Fruit fly (Drosophila melanogaster) whole organism, embryonic: Measurements from ENCODE around the gene CG43954.

ENCODE experiments used
- Atf-2 ChIP-seq: fragments of 200-800 bp; sonication (Bioruptor generic); optimal IDR thresholded peaks from 2 replicates; lab custom pipeline; 2016; ENCODE audit warnings: missing biosample characterization, missing genetic modification characterization
- B-H1 ChIP-seq: fragments of 200-800 bp; sonication (Bioruptor generic); IDR thresholded peaks from 3 replicates; pipeline ENCODE4 v1.3.6; 2022; ENCODE audit warnings: missing biosample characterization, missing genetic modification characterization
- Bdp1 ChIP-seq: fragments of 200-800 bp; sonication (Bioruptor generic); optimal IDR thresholded peaks from 3 replicates; lab custom pipeline; 2016; ENCODE audit warnings: missing biosample characterization, missing genetic modification characterization
- CG10147 ChIP-seq: fragments of 200-800 bp; sonication (Bioruptor generic); optimal IDR thresholded peaks from 2 replicates; lab custom pipeline; 2019; ENCODE audit warnings: missing biosample characterization, mild to moderate bottlenecking, missing genetic modification characterization, moderate library complexity
- CG10267 ChIP-seq: fragments of 200-800 bp; sonication (Bioruptor generic); optimal IDR thresholded peaks from 2 replicates; lab custom pipeline; 2018; ENCODE audit warnings: missing biosample characterization, mild to moderate bottlenecking, missing genetic modification characterization, moderate library complexity
- CG10431 ChIP-seq: fragments of 200-800 bp; sonication (Bioruptor generic); optimal IDR thresholded peaks from 3 replicates; lab custom pipeline; 2018; ENCODE audit warnings: missing biosample characterization, mild to moderate bottlenecking, missing genetic modification characterization
- CG10543 ChIP-seq: fragments of 200-800 bp; sonication (Bioruptor generic); optimal IDR thresholded peaks from 3 replicates; lab custom pipeline; 2017; ENCODE audit warnings: missing biosample characterization, mild to moderate bottlenecking, missing genetic modification characterization, moderate library complexity
- CG10565 ChIP-seq: fragments of 200-800 bp; sonication (Bioruptor generic); optimal IDR thresholded peaks from 3 replicates; lab custom pipeline; 2016; ENCODE audit warnings: missing biosample characterization, mild to moderate bottlenecking, missing genetic modification characterization
- CG12769 ChIP-seq: fragments of 200-800 bp; sonication (Bioruptor generic); optimal IDR thresholded peaks from 2 replicates; lab custom pipeline; 2019; ENCODE audit warnings: missing biosample characterization, mild to moderate bottlenecking, missing genetic modification characterization, moderate library complexity
- CG13424 ChIP-seq: fragments of 200-800 bp; sonication (Bioruptor generic); optimal IDR thresholded peaks from 2 replicates; lab custom pipeline; 2019; ENCODE audit warnings: missing biosample characterization, mild to moderate bottlenecking, missing genetic modification characterization, moderate library complexity
- CG17359 ChIP-seq: fragments of 200-800 bp; sonication (Bioruptor generic); optimal IDR thresholded peaks from 3 replicates; lab custom pipeline; 2018; ENCODE audit warnings: missing biosample characterization, mild to moderate bottlenecking, missing genetic modification characterization, moderate library complexity
- CG1792 ChIP-seq: fragments of 200-800 bp; sonication (Bioruptor generic); optimal IDR thresholded peaks from 2 replicates; lab custom pipeline; 2016; ENCODE audit warnings: missing biosample characterization, missing genetic modification characterization
- CG18764 ChIP-seq: fragments of 200-800 bp; sonication (Bioruptor generic); optimal IDR thresholded peaks from 3 replicates; lab custom pipeline; 2016; ENCODE audit warnings: missing biosample characterization, missing genetic modification characterization
- CG2712 ChIP-seq: fragments of 200-800 bp; optimal IDR thresholded peaks from 3 replicates; lab custom pipeline; 2019; ENCODE audit warnings: missing biosample characterization, mild to moderate bottlenecking, missing genetic modification characterization, moderate library complexity
- CG2875 ChIP-seq: fragments of 200-800 bp; sonication (Bioruptor generic); optimal IDR thresholded peaks from 2 replicates; lab custom pipeline; 2017; ENCODE audit warnings: missing biosample characterization, mild to moderate bottlenecking, missing genetic modification characterization, missing genetic modification reagents
- CG31365 ChIP-seq: fragments of 200-800 bp; sonication (Bioruptor generic); optimal IDR thresholded peaks from 2 replicates; lab custom pipeline; 2018; ENCODE audit warnings: missing biosample characterization, mild to moderate bottlenecking, missing genetic modification characterization
- CG4424 ChIP-seq: fragments of 200-800 bp; sonication (Bioruptor generic); optimal IDR thresholded peaks from 3 replicates; lab custom pipeline; 2016; ENCODE audit warnings: missing biosample characterization, missing genetic modification characterization
- CG4617 ChIP-seq: fragments of 200-800 bp; sonication (Bioruptor generic); optimal IDR thresholded peaks from 3 replicates; lab custom pipeline; 2016; ENCODE audit warnings: missing biosample characterization, missing genetic modification characterization, borderline replicate concordance
- CG5180 ChIP-seq: fragments of 200-800 bp; sonication (Bioruptor generic); optimal IDR thresholded peaks from 3 replicates; lab custom pipeline; 2017; ENCODE audit warnings: missing biosample characterization, missing genetic modification characterization, mild to moderate bottlenecking, moderate library complexity, missing genetic modification reagents
- CG5953 ChIP-seq: fragments of 200-800 bp; sonication (Bioruptor generic); IDR thresholded peaks from 2 replicates; pipeline ENCODE4 v1.3.6; 2022; ENCODE audit warnings: missing biosample characterization, missing genetic modification characterization
- CG6683 ChIP-seq: fragments of 200-800 bp; sonication (Bioruptor generic); optimal IDR thresholded peaks from 2 replicates; lab custom pipeline; 2017; ENCODE audit warnings: missing biosample characterization, mild to moderate bottlenecking, missing genetic modification characterization, missing genetic modification reagents
- CG7271 ChIP-seq: fragments of 200-800 bp; sonication (Bioruptor generic); optimal IDR thresholded peaks from 2 replicates; lab custom pipeline; 2018; ENCODE audit warnings: missing biosample characterization, mild to moderate bottlenecking, missing genetic modification characterization, moderate library complexity
- CG7839 ChIP-seq: fragments of 200-800 bp; sonication (Bioruptor generic); optimal IDR thresholded peaks from 3 replicates; lab custom pipeline; 2018; ENCODE audit warnings: missing biosample characterization, mild to moderate bottlenecking, missing genetic modification characterization, moderate library complexity
- CG8944 ChIP-seq: fragments of 200-800 bp; sonication (Bioruptor generic); optimal IDR thresholded peaks from 3 replicates; lab custom pipeline; 2016; ENCODE audit warnings: missing biosample characterization, missing genetic modification characterization
- D ChIP-seq, 2 experiments: fragments of 200-800 bp in 1 of 2; fragments of >200 bp in 1 of 2; sonication (Bioruptor generic) in 1 of 2; optimal IDR thresholded peaks; 2 replicates in 1 of 2; 3 replicates in 1 of 2; lab custom pipeline; 2017; ENCODE audit warnings: mild to moderate bottlenecking in 1 of 2, missing biosample characterization in 1 of 2, missing genetic modification characterization in 1 of 2, missing genetic modification reagents in 1 of 2
- D19A ChIP-seq: fragments of 200-800 bp; optimal IDR thresholded peaks from 3 replicates; lab custom pipeline; 2019; ENCODE audit warnings: missing biosample characterization, mild to moderate bottlenecking, missing genetic modification characterization, moderate library complexity
- Eip74EF ChIP-seq, 2 experiments: fragments of 200-800 bp in 1 of 2; fragments of >200 bp in 1 of 2; sonication (Bioruptor generic) in 1 of 2; optimal IDR thresholded peaks; 2 replicates each; lab custom pipeline; 2017 to 2019; ENCODE audit warnings: missing biosample characterization in 2 of 2, missing genetic modification characterization in 2 of 2, mild to moderate bottlenecking in 1 of 2, moderate library complexity in 1 of 2
- Ets97D ChIP-seq: fragments of 200-800 bp; sonication (Bioruptor generic); optimal IDR thresholded peaks from 3 replicates; lab custom pipeline; 2016; ENCODE audit warnings: missing biosample characterization, missing genetic modification characterization
- HmgZ ChIP-seq: fragments of 200-800 bp; sonication (Bioruptor generic); optimal IDR thresholded peaks from 2 replicates; lab custom pipeline; 2018; ENCODE audit warnings: missing biosample characterization, mild to moderate bottlenecking, missing genetic modification characterization
- Ptx1 ChIP-seq: fragments of 200-800 bp; sonication (Bioruptor generic); IDR thresholded peaks from 2 replicates; pipeline ENCODE4 v1.3.6; 2022; ENCODE audit warnings: missing biosample characterization, missing genetic modification characterization
- Side ChIP-seq: fragments of 200-800 bp; sonication (Bioruptor generic); optimal IDR thresholded peaks from 2 replicates; lab custom pipeline; 2016; ENCODE audit warnings: missing biosample characterization, missing genetic modification characterization
- Tbp ChIP-seq: fragments of >200 bp; optimal IDR thresholded peaks from 2 replicates; lab custom pipeline; 2018; ENCODE audit warnings: missing biosample characterization, missing genetic modification characterization
- Trl ChIP-seq, 3 experiments: fragments of >200 bp in 2 of 3; fragments of 200-800 bp in 1 of 3; sonication (Bioruptor generic) in 1 of 3; optimal IDR thresholded peaks; 2 replicates in 1 of 3; 3 replicates in 2 of 3; lab custom pipeline; 2016 to 2017; ENCODE audit warnings: missing biosample characterization in 1 of 3, missing genetic modification characterization in 1 of 3
- bab2 ChIP-seq: fragments of 200-800 bp; sonication (Bioruptor generic); optimal IDR thresholded peaks from 2 replicates; lab custom pipeline; 2016; ENCODE audit warnings: missing biosample characterization, missing genetic modification characterization
- bsh ChIP-seq, 2 experiments: fragments of 200-800 bp; sonication (Bioruptor generic); optimal IDR thresholded peaks; 2 replicates each; lab custom pipeline; 2017 to 2018; ENCODE audit warnings: mild to moderate bottlenecking in 2 of 2, missing biosample characterization in 2 of 2, missing genetic modification characterization in 2 of 2, moderate library complexity in 1 of 2
- crol ChIP-seq: fragments of 200-800 bp; sonication (Bioruptor generic); IDR thresholded peaks from 2 replicates; pipeline ENCODE4 v1.3.6; 2022; ENCODE audit warnings: missing biosample characterization, missing genetic modification characterization
- crp ChIP-seq, 2 experiments: fragments of 200-800 bp; sonication (Bioruptor generic); optimal IDR thresholded peaks; 2 replicates in 1 of 2; 3 replicates in 1 of 2; lab custom pipeline; 2017; ENCODE audit warnings: missing biosample characterization in 2 of 2, missing genetic modification characterization in 2 of 2, mild to moderate bottlenecking in 1 of 2, moderate library complexity in 1 of 2
- en ChIP-seq: fragments of 200-800 bp; sonication (Bioruptor generic); optimal IDR thresholded peaks from 2 replicates; lab custom pipeline; 2016; ENCODE audit warnings: missing biosample characterization, missing genetic modification characterization
- gce ChIP-seq: fragments of 200-800 bp; sonication (Bioruptor generic); IDR thresholded peaks from 3 replicates; pipeline ENCODE4 v1.3.6; 2022; ENCODE audit warnings: missing biosample characterization, missing genetic modification characterization
- ham ChIP-seq: fragments of 200-800 bp; sonication (Bioruptor generic); IDR thresholded peaks from 2 replicates; pipeline ENCODE4 v1.3.6; 2022; ENCODE audit warnings: missing biosample characterization, missing genetic modification characterization
- hbn ChIP-seq: fragments of 200-800 bp; sonication (Bioruptor generic); IDR thresholded peaks from 2 replicates; pipeline ENCODE4 v1.3.6; 2022; ENCODE audit warnings: missing biosample characterization, missing genetic modification characterization; ENCODE audit not compliant: partially characterized antibody
- lmd ChIP-seq: fragments of 200-800 bp; sonication (Bioruptor generic); IDR thresholded peaks from 2 replicates; pipeline ENCODE4 v1.3.6; 2022; ENCODE audit warnings: missing biosample characterization, missing genetic modification characterization
- p53 ChIP-seq: fragments of 200-800 bp; sonication (Bioruptor generic); optimal IDR thresholded peaks from 2 replicates; lab custom pipeline; 2016; ENCODE audit warnings: missing biosample characterization, missing genetic modification characterization
- shn ChIP-seq: fragments of 200-800 bp; sonication (Bioruptor generic); optimal IDR thresholded peaks from 3 replicates; lab custom pipeline; 2016; ENCODE audit warnings: missing biosample characterization, missing genetic modification characterization
- sima ChIP-seq: fragments of 200-800 bp; sonication (Bioruptor generic); optimal IDR thresholded peaks from 2 replicates; lab custom pipeline; 2016; ENCODE audit warnings: missing biosample characterization, missing genetic modification characterization
- slou ChIP-seq: fragments of 200-800 bp; sonication (Bioruptor generic); optimal IDR thresholded peaks from 3 replicates; lab custom pipeline; 2016; ENCODE audit warnings: missing biosample characterization, missing genetic modification characterization
- so ChIP-seq: fragments of 200-800 bp; sonication (Bioruptor generic); IDR thresholded peaks from 3 replicates; pipeline ENCODE4 v1.3.6; 2022; ENCODE audit warnings: missing biosample characterization, missing genetic modification characterization
- trh ChIP-seq: fragments of 200-800 bp; sonication (Bioruptor generic); optimal IDR thresholded peaks from 2 replicates; lab custom pipeline; 2016; ENCODE audit warnings: missing biosample characterization, missing genetic modification characterization

The CG43954 gene

dm6 chr3L:16710258-16711020 lies 1.0 kb downstream of the CG43954 start:
- TF ChIP-seq CG2875 (GFP tag; lab: Kevin White, UChicago) = no peak
- TF ChIP-seq HmgZ (tag; lab: Kevin White, UChicago) = no peak
- TF ChIP-seq en (GFP tag; lab: Kevin White, UChicago) = no peak
- no peak for TF ChIP-seq CG1792 (GFP tag; lab: Kevin White, UChicago)
- peak; percentile 28 for TF ChIP-seq CG6683 (GFP tag; lab: Kevin White, UChicago)
- peak; percentile 7 for TF ChIP-seq trh (GFP tag; lab: Kevin White, UChicago)
- no peak for TF ChIP-seq crol (GFP tag; lab: Robert Waterston, UW)
- TF ChIP-seq Trl (optimal IDR thresholded peaks at IDR 0.05; lab: Kevin White, UChicago) = no peak
- no peak for TF ChIP-seq Trl (GFP tag; optimal IDR thresholded peaks at IDR 0.05; lab: Kevin White, UChicago)
- TF ChIP-seq ham (GFP tag; lab: Robert Waterston, UW) = no peak
- TF ChIP-seq CG10565 (GFP tag; lab: Kevin White, UChicago) = no peak
- TF ChIP-seq slou = no peak
- peak; percentile 66 for TF ChIP-seq CG7839
- TF ChIP-seq Ptx1 = peak; percentile 72
- no peak for TF ChIP-seq gce
- TF ChIP-seq CG5180 = no peak
- no peak for TF ChIP-seq CG10431
- TF ChIP-seq bsh (GFP tag; optimal IDR thresholded peaks at IDR 0.05; lab: Kevin White, UChicago) = peak in 1 of 2 experiments; percentile 20
- TF ChIP-seq CG10147 (GFP tag; lab: Kevin White, UChicago) = peak; percentile 46
- TF ChIP-seq Bdp1 (GFP tag; lab: Kevin White, UChicago) = no peak
- TF ChIP-seq Tbp (GFP tag; lab: Kevin White, UChicago) = no peak
- TF ChIP-seq Ets97D (GFP tag; lab: Kevin White, UChicago) = no peak
- TF ChIP-seq B-H1 (GFP tag; lab: Robert Waterston, UW) = no peak; the same call in 2 of the 3 replicates
- no peak for TF ChIP-seq sima (GFP tag; lab: Kevin White, UChicago)
- TF ChIP-seq so (GFP tag; lab: Robert Waterston, UW) = 0 out of 3 replicates have a peak, but pooled peaks have one; percentile 39
- no peak for TF ChIP-seq Side (GFP tag; lab: Kevin White, UChicago)
- TF ChIP-seq D (optimal IDR thresholded peaks at IDR 0.05; lab: Kevin White, UChicago) = no peak
- peak; percentile 26 for TF ChIP-seq D (GFP tag; optimal IDR thresholded peaks at IDR 0.05; lab: Kevin White, UChicago)
- no peak for TF ChIP-seq bab2 (GFP tag; lab: Kevin White, UChicago)
- TF ChIP-seq CG10267 (tag; lab: Kevin White, UChicago) = peak; percentile 67
- peak; percentile 19 for TF ChIP-seq D19A (tag; lab: Kevin White, UChicago)
- TF ChIP-seq p53 (GFP tag; lab: Kevin White, UChicago) = no peak
- no peak for TF ChIP-seq CG4424 (GFP tag; lab: Kevin White, UChicago)
- no peak for TF ChIP-seq CG31365 (tag; lab: Kevin White, UChicago)
- peak; percentile 66 for TF ChIP-seq CG17359 (tag; lab: Kevin White, UChicago)
- no peak for TF ChIP-seq hbn (GFP tag; lab: Robert Waterston, UW)
- TF ChIP-seq CG8944 (GFP tag; lab: Kevin White, UChicago) = no peak
- no peak for TF ChIP-seq Atf-2 (GFP tag; lab: Kevin White, UChicago)
- no peak for TF ChIP-seq CG18764 (GFP tag; lab: Kevin White, UChicago)
- TF ChIP-seq lmd (GFP tag; lab: Robert Waterston, UW) = peak; percentile 71
- no peak for TF ChIP-seq CG12769
- no peak for TF ChIP-seq CG10543 (GFP tag; lab: Kevin White, UChicago)
- no peak for TF ChIP-seq shn (GFP tag; lab: Kevin White, UChicago)
- no peak for TF ChIP-seq crp (GFP tag; optimal IDR thresholded peaks at IDR 0.05; lab: Kevin White, UChicago)
- TF ChIP-seq CG2712 = peak; percentile 75
- no peak for TF ChIP-seq CG5953
- no peak for TF ChIP-seq CG7271 (tag; lab: Kevin White, UChicago)
- TF ChIP-seq Eip74EF (GFP tag; optimal IDR thresholded peaks at IDR 0.05; lab: Kevin White, UChicago) = peak in 1 of 2 experiments; percentile 3
- no peak for TF ChIP-seq CG4617
- TF ChIP-seq CG13424 (tag; lab: Kevin White, UChicago) = peak; percentile 6
